Worm (Caenorhabditis elegans) whole organism, young adult: ENCODE data around the gene F08H9.2.

Source experiments
- B0261.1 ChIP-seq: sonication (generic microtip); optimal IDR thresholded peaks from 2 replicates; lab custom pipeline; 2016; ENCODE audit warnings: mild to moderate bottlenecking, missing genetic modification characterization, moderate library complexity, missing compliant biosample characterization
- B0336.3 ChIP-seq: fragments of 200-800 bp; sonication (Bioruptor generic); IDR thresholded peaks from 2 replicates; pipeline ENCODE4 v1.3.6; 2022; ENCODE audit warnings: missing genetic modification characterization, missing compliant biosample characterization
- C17E4.6 ChIP-seq: fragments of 200-800 bp; sonication (Bioruptor generic); IDR thresholded peaks from 2 replicates; pipeline ENCODE4 v1.3.6; 2022; ENCODE audit warnings: missing genetic modification reagents, missing genetic modification characterization, missing compliant biosample characterization
- F37B4.10 ChIP-seq: fragments of 200-800 bp; sonication (Bioruptor generic); IDR thresholded peaks from 2 replicates; pipeline ENCODE4 v1.3.6; 2022; ENCODE audit warnings: missing genetic modification characterization, missing compliant biosample characterization
- F49E8.2 ChIP-seq: sonication (generic microtip); optimal IDR thresholded peaks from 3 replicates; lab custom pipeline; 2017; ENCODE audit warnings: missing genetic modification characterization, mild to moderate bottlenecking, missing compliant biosample characterization, antibody characterized with exemption, moderate library complexity; ENCODE audit not compliant: insufficient read depth
- F57C9.4 ChIP-seq: sonication (generic microtip); optimal IDR thresholded peaks from 2 replicates; lab custom pipeline; 2017; ENCODE audit warnings: mild to moderate bottlenecking, missing genetic modification characterization, missing compliant biosample characterization
- K11D2.4 ChIP-seq: fragments of 200-800 bp; sonication (Bioruptor generic); IDR thresholded peaks from 2 replicates; pipeline ENCODE4 v1.3.6; 2022; ENCODE audit warnings: missing genetic modification reagents, missing genetic modification characterization, missing compliant biosample characterization
- Y56A3A.18 ChIP-seq: fragments of 200-800 bp; sonication (Bioruptor generic); IDR thresholded peaks from 2 replicates; pipeline ENCODE4 v1.3.6; 2022; ENCODE audit warnings: missing genetic modification reagents, missing genetic modification characterization, missing compliant biosample characterization
- ZK185.1 ChIP-seq: sonication (generic microtip); optimal IDR thresholded peaks from 2 replicates; lab custom pipeline; 2016; ENCODE audit warnings: mild to moderate bottlenecking, missing genetic modification characterization, missing compliant biosample characterization; ENCODE audit not compliant: poor library complexity, severe bottlenecking
- akir-1 ChIP-seq: fragments of 200-800 bp; sonication (Bioruptor generic); optimal IDR thresholded peaks from 2 replicates; lab custom pipeline; 2018; ENCODE audit warnings: mild to moderate bottlenecking, missing genetic modification characterization, moderate library complexity, missing compliant biosample characterization
- attf-5 ChIP-seq: fragments of 200-800 bp; sonication (Bioruptor generic); optimal IDR thresholded peaks from 2 replicates; lab custom pipeline; 2018; ENCODE audit warnings: mild to moderate bottlenecking, missing genetic modification characterization, missing compliant biosample characterization
- attf-6 ChIP-seq: fragments of 200-800 bp; sonication (Bioruptor generic); IDR thresholded peaks from 2 replicates; pipeline ENCODE4 v1.3.6; 2022; ENCODE audit warnings: missing genetic modification reagents, missing genetic modification characterization, missing compliant biosample characterization
- bed-1 ChIP-seq: fragments of 200-800 bp; sonication (Bioruptor generic); IDR thresholded peaks from 2 replicates; pipeline ENCODE4 v1.3.6; 2022; ENCODE audit warnings: missing genetic modification reagents, missing genetic modification characterization, missing compliant biosample characterization
- ccch-3 ChIP-seq: fragments of 200-800 bp; sonication (Bioruptor generic); optimal IDR thresholded peaks from 2 replicates; lab custom pipeline; 2018; ENCODE audit warnings: mild to moderate bottlenecking, missing genetic modification characterization, missing compliant biosample characterization
- ceh-27 ChIP-seq: fragments of 200-800 bp; sonication (Bioruptor generic); optimal IDR thresholded peaks from 2 replicates; lab custom pipeline; 2018; ENCODE audit warnings: mild to moderate bottlenecking, missing genetic modification characterization, moderate library complexity, missing compliant biosample characterization
- ceh-58 ChIP-seq: fragments of 200-800 bp; sonication (Bioruptor generic); IDR thresholded peaks from 2 replicates; pipeline ENCODE4 v1.3.6; 2022; ENCODE audit warnings: missing genetic modification characterization, missing compliant biosample characterization
- die-1 ChIP-seq: sonication (generic microtip); optimal IDR thresholded peaks from 2 replicates; lab custom pipeline; 2016; ENCODE audit warnings: missing genotype, mild to moderate bottlenecking, missing genetic modification characterization, missing compliant biosample characterization
- dox-1 ChIP-seq: fragments of 200-800 bp; sonication (Bioruptor generic); IDR thresholded peaks from 2 replicates; pipeline ENCODE4 v1.3.6; 2022; ENCODE audit warnings: missing genetic modification reagents, missing genetic modification characterization, missing compliant biosample characterization
- dpl-1 ChIP-seq: fragments of 150-350 bp; optimal IDR thresholded peaks from 2 replicates; lab custom pipeline; 2014; ENCODE audit warnings: missing biosample characterization, missing genetic modification reagents, missing genetic modification characterization
- egl-18 ChIP-seq: fragments of 200-800 bp; sonication (Bioruptor generic); IDR thresholded peaks from 2 replicates; pipeline ENCODE4 v1.3.6; 2022; ENCODE audit warnings: missing genetic modification reagents, missing genetic modification characterization, missing compliant biosample characterization
- hlh-12 ChIP-seq: sonication (generic microtip); optimal IDR thresholded peaks from 2 replicates; lab custom pipeline; 2016; ENCODE audit warnings: missing genetic modification characterization, missing compliant biosample characterization
- hlh-26 ChIP-seq: fragments of 200-800 bp; sonication (Bioruptor generic); conservative IDR thresholded peaks from 2 replicates; pipeline ENCODE4 v1.3.6; 2022; ENCODE audit warnings: missing genetic modification reagents, missing genetic modification characterization, missing compliant biosample characterization
- hmg-20 ChIP-seq: fragments of 200-800 bp; sonication (Bioruptor generic); IDR thresholded peaks from 2 replicates; pipeline ENCODE4 v1.3.6; 2022; ENCODE audit warnings: missing genetic modification reagents, missing genetic modification characterization, missing compliant biosample characterization
- hrde-1 ChIP-seq: sonication (generic microtip); optimal IDR thresholded peaks from 2 replicates; lab custom pipeline; 2016; ENCODE audit warnings: missing genetic modification characterization, mild to moderate bottlenecking, missing compliant biosample characterization, moderate library complexity, missing genotype, missing genetic modification reagents, borderline replicate concordance
- lin-40 ChIP-seq: sonication (generic microtip); optimal IDR thresholded peaks from 2 replicates; lab custom pipeline; 2016; ENCODE audit warnings: missing genetic modification characterization, mild to moderate bottlenecking, missing compliant biosample characterization, missing genotype, missing genetic modification reagents
- lin-54 ChIP-seq: fragments of 200-800 bp; sonication (Bioruptor generic); optimal IDR thresholded peaks from 2 replicates; lab custom pipeline; 2018; ENCODE audit warnings: mild to moderate bottlenecking, missing genetic modification characterization, missing compliant biosample characterization
- lsl-1 ChIP-seq: fragments of 200-800 bp; sonication (Bioruptor generic); optimal IDR thresholded peaks from 2 replicates; lab custom pipeline; 2018; ENCODE audit warnings: mild to moderate bottlenecking, missing genetic modification characterization, moderate library complexity, missing compliant biosample characterization
- madf-10 ChIP-seq: sonication (generic microtip); optimal IDR thresholded peaks from 2 replicates; lab custom pipeline; 2016; ENCODE audit warnings: mild to moderate bottlenecking, missing genetic modification characterization, missing compliant biosample characterization
- madf-3 ChIP-seq: fragments of 200-800 bp; sonication (Bioruptor generic); IDR thresholded peaks from 2 replicates; pipeline ENCODE4 v1.3.6; 2022; ENCODE audit warnings: missing genetic modification reagents, missing genetic modification characterization, missing compliant biosample characterization
- madf-6 ChIP-seq: fragments of 200-800 bp; sonication (Bioruptor generic); IDR thresholded peaks from 2 replicates; pipeline ENCODE4 v1.3.6; 2022; ENCODE audit warnings: missing genetic modification reagents, missing genetic modification characterization, missing compliant biosample characterization
- mcd-1 ChIP-seq: fragments of 200-800 bp; sonication (Bioruptor generic); IDR thresholded peaks from 2 replicates; pipeline ENCODE4 v1.3.6; 2022; ENCODE audit warnings: missing genetic modification reagents, missing genetic modification characterization, missing compliant biosample characterization
- nfya-1 ChIP-seq: sonication (generic microtip); optimal IDR thresholded peaks from 2 replicates; lab custom pipeline; 2017; ENCODE audit warnings: antibody characterized with exemption, missing compliant biosample characterization, missing genetic modification characterization, borderline replicate concordance; ENCODE audit not compliant: insufficient read depth
- nhr-179 ChIP-seq: sonication (generic microtip); optimal IDR thresholded peaks from 2 replicates; lab custom pipeline; 2016; ENCODE audit warnings: mild to moderate bottlenecking, missing genetic modification characterization, missing compliant biosample characterization
- nhr-27 ChIP-seq: fragments of 200-800 bp; sonication (Bioruptor generic); optimal IDR thresholded peaks from 2 replicates; lab custom pipeline; 2018; ENCODE audit warnings: mild to moderate bottlenecking, missing genetic modification characterization, moderate library complexity, missing compliant biosample characterization
- rec-8 ChIP-seq, 2 experiments: sonication (generic microtip); optimal IDR thresholded peaks; 2 replicates each; lab custom pipeline; 2016; ENCODE audit warnings: mild to moderate bottlenecking in 2 of 2, missing genetic modification characterization in 2 of 2, missing genetic modification reagents in 2 of 2, missing genotype in 2 of 2, missing biosample characterization in 1 of 2, missing compliant biosample characterization in 1 of 2, moderate library complexity in 1 of 2
- repo-1 ChIP-seq: sonication (generic microtip); optimal IDR thresholded peaks from 2 replicates; lab custom pipeline; 2017; ENCODE audit warnings: mild to moderate bottlenecking, missing genetic modification characterization, missing compliant biosample characterization
- sea-2 ChIP-seq: fragments of 200-800 bp; sonication (Bioruptor generic); IDR thresholded peaks from 2 replicates; pipeline ENCODE4 v1.3.6; 2022; ENCODE audit warnings: missing genetic modification characterization, missing compliant biosample characterization
- snpc-1.1 ChIP-seq: sonication (generic microtip); optimal IDR thresholded peaks from 2 replicates; lab custom pipeline; 2017; ENCODE audit warnings: missing genetic modification characterization, mild to moderate bottlenecking, missing compliant biosample characterization, antibody characterized with exemption, moderate library complexity, missing genotype, missing genetic modification reagents; ENCODE audit not compliant: insufficient read depth
- snpc-4 ChIP-seq, 5 experiments: fragments of 150-350 bp in 1 of 5; sonication (generic microtip) in 4 of 5; optimal IDR thresholded peaks; 2 replicates each; lab custom pipeline; 2014 to 2018; ENCODE audit warnings: missing genetic modification characterization in 5 of 5, missing biosample characterization in 3 of 5, antibody characterized with exemption in 2 of 5, mild to moderate bottlenecking in 2 of 5, missing compliant biosample characterization in 2 of 5, missing genotype in 2 of 5, moderate library complexity in 2 of 5, missing genetic modification reagents in 1 of 5
- tbp1 ChIP-seq: fragments of 200-800 bp; sonication (Bioruptor generic); optimal IDR thresholded peaks from 2 replicates; lab custom pipeline; 2018; ENCODE audit warnings: mild to moderate bottlenecking, missing genetic modification characterization, missing compliant biosample characterization
- tlf-1 ChIP-seq: fragments of 200-800 bp; sonication (Bioruptor generic); optimal IDR thresholded peaks from 2 replicates; lab custom pipeline; 2018; ENCODE audit warnings: mild to moderate bottlenecking, missing genetic modification characterization, missing compliant biosample characterization
- unc-130 ChIP-seq: sonication (generic microtip); optimal IDR thresholded peaks from 2 replicates; lab custom pipeline; 2016; ENCODE audit warnings: missing genetic modification reagents, missing genetic modification characterization, missing compliant biosample characterization
- xnd-1 ChIP-seq: sonication (generic microtip); optimal IDR thresholded peaks from 2 replicates; lab custom pipeline; 2016; ENCODE audit warnings: missing genotype, missing genetic modification reagents, missing genetic modification characterization, missing compliant biosample characterization
- zim-3 ChIP-seq: sonication (generic microtip); optimal IDR thresholded peaks from 2 replicates; lab custom pipeline; 2017; ENCODE audit warnings: mild to moderate bottlenecking, missing genetic modification characterization, moderate library complexity, missing compliant biosample characterization
- ztf-18 ChIP-seq: sonication (generic microtip); optimal IDR thresholded peaks from 2 replicates; lab custom pipeline; 2016; ENCODE audit warnings: missing genotype, mild to moderate bottlenecking, missing genetic modification characterization, missing compliant biosample characterization
- ztf-22 ChIP-seq: fragments of 200-800 bp; sonication (Bioruptor generic); optimal IDR thresholded peaks from 2 replicates; lab custom pipeline; 2018; ENCODE audit warnings: mild to moderate bottlenecking, missing genetic modification characterization, moderate library complexity, missing compliant biosample characterization

The F08H9.2 gene

ce11 chrV:14468196-14468874, 7.9 kb downstream of the F08H9.2 start, which contains the start of gene srz-97 (continued):
- TF ChIP-seq bed-1 (GFP tag; lab: Robert Waterston, UW), result no peak
- TF ChIP-seq lsl-1 (GFP tag; lab: Kevin White, UChicago), result peak; percentile 59
- no peak for TF ChIP-seq ceh-58 (GFP tag; lab: Robert Waterston, UW)
- TF ChIP-seq ztf-18 (tag; lab: Kevin White, UChicago), result peak; percentile 27
- TF ChIP-seq rec-8 (tag; optimal IDR thresholded peaks at IDR 0.05; lab: Kevin White, UChicago), result no peak
- TF ChIP-seq madf-3 (GFP tag; lab: Robert Waterston, UW), result no peak
- no peak for TF ChIP-seq repo-1 (tag; lab: Kevin White, UChicago)
- TF ChIP-seq xnd-1, result peak; percentile 21
- TF ChIP-seq zim-3, result no peak
- no peak for TF ChIP-seq F57C9.4
- peak; percentile 13 for TF ChIP-seq ZK185.1 (tag; lab: Kevin White, UChicago)
- TF ChIP-seq dpl-1 (GFP tag; lab: Kevin White, UChicago), result no peak
- peak; percentile 94 for TF ChIP-seq snpc-4 (GFP tag; optimal IDR thresholded peaks at IDR 0.05; lab: Kevin White, UChicago)
- peak; percentile 93 to 99 (median 98) for TF ChIP-seq snpc-4 (tag; optimal IDR thresholded peaks at IDR 0.05; lab: Kevin White, UChicago)
- TF ChIP-seq hlh-26 (GFP tag; lab: Robert Waterston, UW), result no peak
- TF ChIP-seq lin-54 (GFP tag; lab: Kevin White, UChicago), result peak; percentile 13
- TF ChIP-seq F37B4.10 (GFP tag; lab: Robert Waterston, UW), result 0 out of 2 replicates have a peak, but pooled peaks have one; percentile 73
- TF ChIP-seq hmg-20 (GFP tag; lab: Robert Waterston, UW), result 0 out of 2 replicates have a peak, but pooled peaks have one; percentile 45
- no peak for TF ChIP-seq nfya-1
- TF ChIP-seq unc-130 (GFP tag; lab: Kevin White, UChicago), result no peak
- peak; percentile 74 for TF ChIP-seq tbp1 (GFP tag; lab: Kevin White, UChicago)
- peak; percentile 83 for TF ChIP-seq madf-6 (GFP tag; lab: Robert Waterston, UW)
- TF ChIP-seq madf-10 (tag; lab: Kevin White, UChicago), result peak; percentile 12
- no peak for TF ChIP-seq hrde-1 (tag; lab: Kevin White, UChicago)
- TF ChIP-seq F49E8.2 (tag; lab: Kevin White, UChicago), result peak; percentile 65
- TF ChIP-seq Y56A3A.18, result peak; percentile 48; the same call in 1 of the 2 replicates
- TF ChIP-seq K11D2.4 (GFP tag; lab: Robert Waterston, UW), result no peak
- TF ChIP-seq die-1 (tag; lab: Kevin White, UChicago), result peak; percentile 32
- TF ChIP-seq attf-6 (GFP tag; lab: Robert Waterston, UW), result peak; percentile 84
- TF ChIP-seq B0336.3 (GFP tag; lab: Robert Waterston, UW), result peak; percentile 62
- no peak for TF ChIP-seq nhr-27 (tag; lab: Kevin White, UChicago)
- TF ChIP-seq egl-18 (GFP tag; lab: Robert Waterston, UW), result no peak
- TF ChIP-seq ceh-27 (GFP tag; lab: Kevin White, UChicago), result no peak
- no peak for TF ChIP-seq sea-2 (GFP tag; lab: Robert Waterston, UW)
- TF ChIP-seq C17E4.6 (GFP tag; lab: Robert Waterston, UW), result no peak
- peak; percentile 74 for TF ChIP-seq mcd-1 (GFP tag; lab: Robert Waterston, UW)
- no peak for TF ChIP-seq tlf-1
- TF ChIP-seq snpc-1.1, result peak; percentile 93
- TF ChIP-seq ccch-3 (GFP tag; lab: Kevin White, UChicago), result no peak
- no peak for TF ChIP-seq akir-1 (GFP tag; lab: Kevin White, UChicago)
- peak; percentile 88 for TF ChIP-seq dox-1 (GFP tag; lab: Robert Waterston, UW)
- no peak for TF ChIP-seq attf-5 (GFP tag; lab: Kevin White, UChicago)
- peak; percentile 17 for TF ChIP-seq B0261.1 (tag; lab: Kevin White, UChicago)
- TF ChIP-seq hlh-12 (tag; lab: Kevin White, UChicago), result no peak
- no peak for TF ChIP-seq lin-40
- TF ChIP-seq nhr-179 (tag; lab: Kevin White, UChicago), result no peak
- TF ChIP-seq ztf-22 (GFP tag; lab: Kevin White, UChicago), result no peak
